Fruit fly (Drosophila melanogaster): ENCODE results near the gene CG3309.

The CG3309 gene

DNA sequence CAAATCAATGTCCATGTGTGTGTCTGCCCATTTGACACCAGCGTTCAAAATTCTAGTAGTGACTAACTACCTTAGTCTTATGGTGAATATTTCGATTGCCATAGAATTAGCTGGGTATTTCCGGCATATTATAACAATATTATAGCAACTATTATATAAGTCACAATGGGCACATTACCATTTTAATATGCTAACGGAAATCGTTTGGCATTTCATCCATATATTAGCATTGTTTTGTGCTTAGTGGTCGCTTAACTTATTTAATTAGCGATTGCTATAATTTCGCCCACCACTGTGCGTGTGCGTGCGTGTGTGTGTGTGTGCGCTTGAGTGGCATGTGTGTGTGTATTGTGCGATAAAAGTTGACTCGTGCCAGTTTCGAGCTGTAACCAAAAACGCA lies 7.6 kb upstream of the CG3309 start (continued):
- TF ChIP-seq Sox102F (GFP tag; optimal IDR thresholded peaks at IDR 0.05) (peak; percentile 63), CG18599 (GFP tag; optimal IDR thresholded peaks at IDR 0.05) (peak; percentile 76), Drgx (GFP tag; IDR thresholded peaks at IDR 0.05) (peak; percentile 50; the same call in 1 of the 2 replicates), D19B (GFP tag; optimal IDR thresholded peaks at IDR 0.05) (peak; percentile 34), CG3847 (GFP tag; IDR thresholded peaks at IDR 0.05) (0 out of 2 replicates have a peak, but pooled peaks have one; percentile 23), CG34376 (GFP tag; optimal IDR thresholded peaks at IDR 0.05) (peak; percentile 36), CG8290 (GFP tag; optimal IDR thresholded peaks at IDR 0.05) (no peak), CG8290 (tag; optimal IDR thresholded peaks at IDR 0.05) (peak in 1 of 2 experiments; percentile 48), CG10209 (GFP tag; optimal IDR thresholded peaks at IDR 0.05) (peak; percentile 34), BtbVII (GFP tag; optimal IDR thresholded peaks at IDR 0.05) (peak; percentile 32), jigr1 (GFP tag; IDR thresholded peaks at IDR 0.05) (no peak), CG13894 (tag; optimal IDR thresholded peaks at IDR 0.05) (peak; percentile 7), tap (tag; optimal IDR thresholded peaks at IDR 0.05) (peak; percentile 32), Meics (GFP tag; optimal IDR thresholded peaks at IDR 0.05) (peak; percentile 74), dysf (GFP tag; IDR thresholded peaks at IDR 0.05) (peak; percentile 62), Camta (GFP tag; optimal IDR thresholded peaks at IDR 0.05) (no peak), caup (GFP tag; optimal IDR thresholded peaks at IDR 0.05; ENCODE audit: severe bottlenecking) (peak; percentile 54), Rfx (GFP tag; IDR thresholded peaks at IDR 0.05) (peak; percentile 52; the same call in 1 of the 2 replicates), Hr51 (GFP tag; optimal IDR thresholded peaks at IDR 0.05) (peak in 1 of 2 experiments; percentile 64), slbo (GFP tag; IDR thresholded peaks at IDR 0.05) (peak; percentile 51), Hmr (GFP tag; optimal IDR thresholded peaks at IDR 0.05) (peak; percentile 67), Ada2b (GFP tag; IDR thresholded peaks at IDR 0.05) (peak; percentile 7; the same call in 1 of the 2 replicates), CG6765 (GFP tag; optimal IDR thresholded peaks at IDR 0.05) (peak; percentile 13), CG8924 (tag; optimal IDR thresholded peaks at IDR 0.05) (peak; percentile 42), sug (tag; optimal IDR thresholded peaks at IDR 0.05) (peak; percentile 28), scrt (GFP tag; optimal IDR thresholded peaks at IDR 0.05) (peak; percentile 51), amos (GFP tag; IDR thresholded peaks at IDR 0.05; ENCODE audit: partially characterized antibody) (no peak), fru (optimal IDR thresholded peaks at IDR 0.05) (no peak), grau (tag; optimal IDR thresholded peaks at IDR 0.05) (peak; percentile 64), Fer1 (GFP tag; optimal IDR thresholded peaks at IDR 0.05) (peak; percentile 74), HLH4C (GFP tag; IDR thresholded peaks at IDR 0.05; ENCODE audit: partially characterized antibody) (no peak), CG6854 (GFP tag; optimal IDR thresholded peaks at IDR 0.05) (peak; percentile 36), NfI (GFP tag; optimal IDR thresholded peaks at IDR 0.05) (peak; percentile 42), CG15011 (GFP tag; optimal IDR thresholded peaks at IDR 0.05) (peak; percentile 19), CG18476 (GFP tag; optimal IDR thresholded peaks at IDR 0.05) (peak; percentile 12), CG7839 (tag; optimal IDR thresholded peaks at IDR 0.05) (peak; percentile 55), CG13624 (GFP tag; optimal IDR thresholded peaks at IDR 0.05) (no peak), CoRest (tag; optimal IDR thresholded peaks at IDR 0.05) (peak; percentile 49), Lhr (GFP tag; optimal IDR thresholded peaks at IDR 0.05) (no peak), CG12769 (tag; optimal IDR thresholded peaks at IDR 0.05) (peak; percentile 65), CG11504 (tag; optimal IDR thresholded peaks at IDR 0.05) (peak; percentile 71), salm (tag; optimal IDR thresholded peaks at IDR 0.05) (no peak), Blimp-1 (GFP tag; optimal IDR thresholded peaks at IDR 0.05) (peak; percentile 5), CG13424 (tag; optimal IDR thresholded peaks at IDR 0.05) (peak; percentile 52), Dad (GFP tag; optimal IDR thresholded peaks at IDR 0.05) (no peak), fd3F (GFP tag; optimal IDR thresholded peaks at IDR 0.05) (peak; percentile 27), E2f2 (GFP tag; IDR thresholded peaks at IDR 0.05) (peak; percentile 26; the same call in 1 of the 2 replicates), CG2120 (GFP tag; optimal IDR thresholded peaks at IDR 0.05) (peak; percentile 70), CG31365 (tag; optimal IDR thresholded peaks at IDR 0.05) (peak; percentile 28), CG7556 (GFP tag; optimal IDR thresholded peaks at IDR 0.05) (peak; percentile 61)
